Worm (Caenorhabditis elegans): ENCODE measurements around the gene C38D4.7.

ce11 chrIII:4811195-4811594 is at the start of gene C38D4.7:
- TF ChIP-seq nhr-12 (tag; optimal IDR thresholded peaks at IDR 0.05), result no peak
- no peak for TF ChIP-seq ceh-9 (tag; optimal IDR thresholded peaks at IDR 0.05)
- TF ChIP-seq nhr-43 (tag; optimal IDR thresholded peaks at IDR 0.05; ENCODE audit: poor library complexity, severe bottlenecking), result no peak
- TF ChIP-seq lin-15B (tag; optimal IDR thresholded peaks at IDR 0.05), result no peak
- TF ChIP-seq elt-3 (tag; optimal IDR thresholded peaks at IDR 0.05), result no peak
- no peak for TF ChIP-seq ceh-16 (tag; optimal IDR thresholded peaks at IDR 0.05)
- no peak for TF ChIP-seq unc-39 (tag; optimal IDR thresholded peaks at IDR 0.05)
- no peak for TF ChIP-seq ztf-4 (tag; optimal IDR thresholded peaks at IDR 0.05)
- TF ChIP-seq zag-1 (tag; optimal IDR thresholded peaks at IDR 0.05), result no peak
- no peak for TF ChIP-seq nhr-11 (tag; optimal IDR thresholded peaks at IDR 0.05)
- TF ChIP-seq aly-2 (tag; optimal IDR thresholded peaks at IDR 0.05), result no peak
- TF ChIP-seq ama-1 (optimal IDR thresholded peaks at IDR 0.05), result no peak
- TF ChIP-seq eor-1 (tag; optimal IDR thresholded peaks at IDR 0.05), result no peak
